Fruit fly (Drosophila melanogaster) whole organism, wandering third instar larva: ENCODE results near the gene COX7AL.

ENCODE experiments used
- Hr78 ChIP-seq: fragments of >200 bp; optimal IDR thresholded peaks from 2 replicates; lab custom pipeline; 2017; ENCODE audit warnings: missing biosample characterization, missing genetic modification characterization
- Vsx2 ChIP-seq: fragments of 200-300, 225-300 bp; sonication (Bioruptor generic); optimal IDR thresholded peaks from 2 replicates; lab custom pipeline; 2018; ENCODE audit warnings: missing biosample characterization, missing genetic modification characterization; ENCODE audit not compliant: partially characterized antibody
- ey ChIP-seq: fragments of 200-800 bp; sonication (Bioruptor generic); optimal IDR thresholded peaks from 2 replicates; lab custom pipeline; 2016; ENCODE audit warnings: missing biosample characterization, missing genetic modification characterization
- fru ChIP-seq: fragments of 200-800 bp; sonication (Bioruptor generic); optimal IDR thresholded peaks from 3 replicates; lab custom pipeline; 2016; ENCODE audit warnings: missing biosample characterization, mild to moderate bottlenecking, missing genetic modification characterization
- lola ChIP-seq: fragments of >200 bp; optimal IDR thresholded peaks from 2 replicates; lab custom pipeline; 2017; ENCODE audit warnings: missing biosample characterization, missing genetic modification characterization
- sv ChIP-seq: fragments of 200-800 bp; sonication (Bioruptor generic); optimal IDR thresholded peaks from 3 replicates; lab custom pipeline; 2016; ENCODE audit warnings: missing biosample characterization, missing genetic modification characterization

dm6 chr3R:8347835-8348234 lies 4.4 kb downstream of the COX7AL start:
- TF ChIP-seq sv (GFP tag; lab: Kevin White, UChicago) (no peak), Vsx2 (GFP tag; lab: Kevin White, UChicago) (no peak), ey (GFP tag; lab: Kevin White, UChicago) (no peak), fru (GFP tag; lab: Kevin White, UChicago) (no peak), lola (no peak), Hr78 (GFP tag; lab: Kevin White, UChicago) (no peak)
